Worm (Caenorhabditis elegans) whole organism, dauer: Measurements from ENCODE around the gene F07G6.8.
"Not testable (repeated sequence)": the region's sequence is repeated elsewhere in the genome, so short reads cannot be mapped to it uniquely, and the experiment has no call there.

Source experiments
- unc-62 ChIP-seq: sonication (generic microtip); optimal IDR thresholded peaks from 2 replicates; lab custom pipeline; 2017; ENCODE audit warnings: missing biosample characterization, missing genetic modification reagents, missing genetic modification characterization

Gene F07G6.8

ce11 chrX:1689996-1690395 is 30.3 kb downstream of the F07G6.8 start, which contains the start of gene C36C9.12:
Gene C36C9.12, minus strand, starts transcription at chrX:1690096.
- TF ChIP-seq unc-62 (GFP tag; lab: Kevin White, UChicago), result not testable (repeated sequence)

ce11 chrX:1687079-1687478 is 33.2 kb downstream of the F07G6.8 start, which contains the start of gene C36C9.11:
Gene C36C9.11, plus strand, starts transcription at chrX:1687379.
- TF ChIP-seq unc-62 (GFP tag; lab: Kevin White, UChicago), result not testable (repeated sequence)

- TF ChIP-seq unc-62 (GFP tag; lab: Kevin White, UChicago), result no peak
Observed at ce11 chrX:1682558-1682957, 37.7 kb downstream of the F07G6.8 start, which contains the start of gene meg-4. Gene meg-4, plus strand, starts transcription at chrX:1682954.

- no peak for TF ChIP-seq unc-62 (GFP tag; lab: Kevin White, UChicago)
Observed at ce11 chrX:1678021-1678420, 42.2 kb downstream of the F07G6.8 start, which contains the start of gene fbxa-170. Gene fbxa-170, minus strand, starts transcription at chrX:1678121.

ce11 chrX:1675879-1676278 is 44.4 kb downstream of the F07G6.8 start:
- no peak for TF ChIP-seq unc-62 (GFP tag; lab: Kevin White, UChicago)

- no peak for TF ChIP-seq unc-62 (GFP tag; lab: Kevin White, UChicago)
Observed at ce11 chrX:1674056-1674455, 46.2 kb downstream of the F07G6.8 start, which contains the start of gene tbx-31. Gene tbx-31, minus strand, starts transcription at chrX:1674156.
